Worm (Caenorhabditis elegans): Measurements from ENCODE around the gene shl-1.

- no peak for TF ChIP-seq ztf-29 (GFP tag; IDR thresholded peaks at IDR 0.05)
- TF ChIP-seq ref-1 (GFP tag; conservative IDR thresholded peaks at IDR 0.05), result no peak
Observed at ce11 chrIV:6333915-6334314, 50.0 kb downstream of the shl-1 start, which contains the start of gene blos-2.

All from whole organism, midembryonic.